Fruit fly (Drosophila melanogaster) whole organism, embryonic: Measurements from ENCODE around the gene CG7276.

ENCODE experiments used
- Bgb ChIP-seq: fragments of 200-800 bp; sonication (Bioruptor generic); IDR thresholded peaks from 2 replicates; pipeline ENCODE4 v1.3.6; 2022; ENCODE audit warnings: missing biosample characterization, missing genetic modification characterization; ENCODE audit not compliant: partially characterized antibody
- CG11398 ChIP-seq: fragments of 200-800 bp; sonication (Bioruptor generic); optimal IDR thresholded peaks from 2 replicates; lab custom pipeline; 2016; ENCODE audit warnings: missing biosample characterization, missing genetic modification characterization
- CG12942 ChIP-seq: fragments of 200-800 bp; sonication (Bioruptor generic); optimal IDR thresholded peaks from 3 replicates; lab custom pipeline; 2016; ENCODE audit warnings: missing biosample characterization, missing genetic modification characterization
- CG13894 ChIP-seq: fragments of 200-800 bp; sonication (Bioruptor generic); optimal IDR thresholded peaks from 3 replicates; lab custom pipeline; 2018; ENCODE audit warnings: missing biosample characterization, mild to moderate bottlenecking, missing genetic modification characterization, moderate library complexity
- CG15601 ChIP-seq: fragments of 200-800 bp; sonication (Bioruptor generic); optimal IDR thresholded peaks from 3 replicates; lab custom pipeline; 2019; ENCODE audit warnings: missing biosample characterization, mild to moderate bottlenecking, missing genetic modification characterization, moderate library complexity
- CG1602 ChIP-seq: fragments of 200-800 bp; sonication (Bioruptor generic); optimal IDR thresholded peaks from 3 replicates; lab custom pipeline; 2016; ENCODE audit warnings: missing biosample characterization, missing genetic modification characterization
- CG2120 ChIP-seq: fragments of 200-800 bp; sonication (Bioruptor generic); optimal IDR thresholded peaks from 3 replicates; lab custom pipeline; 2016; ENCODE audit warnings: missing biosample characterization, missing genetic modification characterization
- CG3163 ChIP-seq: fragments of 200-800 bp; sonication (Bioruptor generic); optimal IDR thresholded peaks from 3 replicates; lab custom pipeline; 2016; ENCODE audit warnings: missing biosample characterization, missing genetic modification characterization
- CG34422 ChIP-seq: fragments of 200-800 bp; sonication (Bioruptor generic); IDR thresholded peaks from 3 replicates; pipeline ENCODE4 v1.3.6; 2022; ENCODE audit warnings: missing biosample characterization, missing genetic modification characterization
- CG4328 ChIP-seq: fragments of 200-800 bp; sonication (Bioruptor generic); optimal IDR thresholded peaks from 3 replicates; lab custom pipeline; 2017; ENCODE audit warnings: missing biosample characterization, missing genetic modification reagents, missing genetic modification characterization
- CG4617 ChIP-seq: fragments of 200-800 bp; sonication (Bioruptor generic); optimal IDR thresholded peaks from 3 replicates; lab custom pipeline; 2016; ENCODE audit warnings: missing biosample characterization, missing genetic modification characterization, borderline replicate concordance
- CG6683 ChIP-seq: fragments of 200-800 bp; sonication (Bioruptor generic); optimal IDR thresholded peaks from 2 replicates; lab custom pipeline; 2017; ENCODE audit warnings: missing biosample characterization, mild to moderate bottlenecking, missing genetic modification characterization, missing genetic modification reagents
- CG7839 ChIP-seq: fragments of 200-800 bp; sonication (Bioruptor generic); optimal IDR thresholded peaks from 3 replicates; lab custom pipeline; 2018; ENCODE audit warnings: missing biosample characterization, mild to moderate bottlenecking, missing genetic modification characterization, moderate library complexity
- CG7928 ChIP-seq: fragments of 200-800 bp; sonication (Bioruptor generic); optimal IDR thresholded peaks from 2 replicates; lab custom pipeline; 2017; ENCODE audit warnings: missing biosample characterization, mild to moderate bottlenecking, missing genetic modification characterization
- CG8089 ChIP-seq: fragments of 200-800 bp; sonication (Bioruptor generic); optimal IDR thresholded peaks from 3 replicates; lab custom pipeline; 2016; ENCODE audit warnings: missing biosample characterization, missing genetic modification characterization
- CG8478 ChIP-seq: fragments of >200 bp; optimal IDR thresholded peaks from 2 replicates; lab custom pipeline; 2018
- CkIIα-i1 ChIP-seq: fragments of 200-800 bp; sonication (Bioruptor generic); IDR thresholded peaks from 2 replicates; pipeline ENCODE4 v1.3.6; 2022; ENCODE audit warnings: missing biosample characterization, missing genetic modification characterization
- D19A ChIP-seq: fragments of 200-800 bp; optimal IDR thresholded peaks from 3 replicates; lab custom pipeline; 2019; ENCODE audit warnings: missing biosample characterization, mild to moderate bottlenecking, missing genetic modification characterization, moderate library complexity
- Deaf1 ChIP-seq: fragments of 200-800 bp; optimal IDR thresholded peaks from 3 replicates; lab custom pipeline; 2019; ENCODE audit warnings: missing biosample characterization, mild to moderate bottlenecking, missing genetic modification characterization, moderate library complexity
- Dfd ChIP-seq, 2 experiments: fragments of >200 bp; optimal IDR thresholded peaks; 2 replicates each; lab custom pipeline; 2017; ENCODE audit warnings: missing biosample characterization in 2 of 2, missing genetic modification characterization in 2 of 2
- Dp ChIP-seq: fragments of 200-800 bp; sonication (Bioruptor generic); optimal IDR thresholded peaks from 2 replicates; lab custom pipeline; 2018; ENCODE audit warnings: missing biosample characterization, mild to moderate bottlenecking, missing genetic modification characterization, moderate library complexity
- ERR ChIP-seq: fragments of 200-800 bp; sonication (Bioruptor generic); optimal IDR thresholded peaks from 2 replicates; lab custom pipeline; 2016; ENCODE audit warnings: missing biosample characterization, missing genetic modification characterization
- Ets97D ChIP-seq: fragments of 200-800 bp; sonication (Bioruptor generic); optimal IDR thresholded peaks from 3 replicates; lab custom pipeline; 2016; ENCODE audit warnings: missing biosample characterization, missing genetic modification characterization
- Lim3 ChIP-seq: fragments of 200-800 bp; sonication (Bioruptor generic); IDR thresholded peaks from 2 replicates; pipeline ENCODE4 v1.3.6; 2022; ENCODE audit warnings: missing biosample characterization, missing genetic modification characterization
- Meics ChIP-seq: fragments of 200-800 bp; sonication (Bioruptor generic); optimal IDR thresholded peaks from 2 replicates; lab custom pipeline; 2017; ENCODE audit warnings: missing biosample characterization, mild to moderate bottlenecking, missing genetic modification characterization
- Myb ChIP-seq: fragments of 200-800 bp; sonication (Bioruptor generic); optimal IDR thresholded peaks from 2 replicates; lab custom pipeline; 2016; ENCODE audit warnings: missing biosample characterization, missing genetic modification characterization
- NFAT ChIP-seq: fragments of 200-800 bp; sonication (Bioruptor generic); IDR thresholded peaks from 2 replicates; pipeline ENCODE4 v1.3.6; 2022; ENCODE audit warnings: missing biosample characterization, missing genetic modification characterization
- Nf-YA ChIP-seq: fragments of 200-800 bp; sonication (Bioruptor generic); IDR thresholded peaks from 2 replicates; pipeline ENCODE4 v1.3.6; 2022; ENCODE audit warnings: missing biosample characterization, missing genetic modification characterization
- Rfx ChIP-seq: fragments of 200-800 bp; sonication (Bioruptor generic); IDR thresholded peaks from 2 replicates; pipeline ENCODE4 v1.3.6; 2022; ENCODE audit warnings: missing biosample characterization, missing genetic modification characterization
- Sox102F ChIP-seq: fragments of 200-800 bp; sonication (Bioruptor generic); optimal IDR thresholded peaks from 2 replicates; lab custom pipeline; 2018; ENCODE audit warnings: missing biosample characterization, mild to moderate bottlenecking, missing genetic modification characterization, moderate library complexity
- Sry-δ ChIP-seq: fragments of 200-800 bp; sonication (Bioruptor generic); optimal IDR thresholded peaks from 2 replicates; lab custom pipeline; 2016; ENCODE audit warnings: missing biosample characterization, missing genetic modification characterization
- al ChIP-seq: fragments of 200-800 bp; sonication (Bioruptor generic); IDR thresholded peaks from 2 replicates; pipeline ENCODE4 v1.3.6; 2022; ENCODE audit warnings: missing biosample characterization, missing genetic modification characterization
- cg ChIP-seq: fragments of 200-800 bp; sonication (Bioruptor generic); optimal IDR thresholded peaks from 3 replicates; lab custom pipeline; 2019; ENCODE audit warnings: missing biosample characterization, mild to moderate bottlenecking, missing genetic modification characterization, moderate library complexity
- ci ChIP-seq: fragments of 200-800 bp; sonication (Bioruptor generic); IDR thresholded peaks from 3 replicates; pipeline ENCODE4 v1.3.6; 2022; ENCODE audit warnings: missing biosample characterization, missing genetic modification characterization
- corto ChIP-seq: fragments of 200-800 bp; sonication (Bioruptor generic); optimal IDR thresholded peaks from 2 replicates; lab custom pipeline; 2016; ENCODE audit warnings: missing biosample characterization, mild to moderate bottlenecking, missing genetic modification characterization, moderate library complexity
- crp ChIP-seq, 2 experiments: fragments of 200-800 bp; sonication (Bioruptor generic); optimal IDR thresholded peaks; 2 replicates in 1 of 2; 3 replicates in 1 of 2; lab custom pipeline; 2017; ENCODE audit warnings: missing biosample characterization in 2 of 2, missing genetic modification characterization in 2 of 2, mild to moderate bottlenecking in 1 of 2, moderate library complexity in 1 of 2
- da ChIP-seq: fragments of 200-800 bp; sonication (Bioruptor generic); optimal IDR thresholded peaks from 2 replicates; lab custom pipeline; 2016; ENCODE audit warnings: missing biosample characterization, missing genetic modification characterization
- dan ChIP-seq: fragments of 200-800 bp; sonication (Bioruptor generic); IDR thresholded peaks from 2 replicates; pipeline ENCODE4 v1.3.6; 2022; ENCODE audit warnings: missing biosample characterization, missing genetic modification characterization
- dmrt99B ChIP-seq: fragments of 200-800 bp; sonication (Bioruptor generic); optimal IDR thresholded peaks from 2 replicates; lab custom pipeline; 2018; ENCODE audit warnings: missing biosample characterization, mild to moderate bottlenecking, missing genetic modification characterization, moderate library complexity
- gcm ChIP-seq: fragments of 200-800 bp; sonication (Bioruptor generic); optimal IDR thresholded peaks from 2 replicates; lab custom pipeline; 2019; ENCODE audit warnings: missing biosample characterization, mild to moderate bottlenecking, missing genetic modification characterization, moderate library complexity
- gfzf ChIP-seq: fragments of 200-800 bp; sonication (Bioruptor generic); optimal IDR thresholded peaks from 2 replicates; lab custom pipeline; 2016; ENCODE audit warnings: missing biosample characterization, mild to moderate bottlenecking, missing genetic modification characterization, moderate library complexity
- grau ChIP-seq: fragments of 200-800 bp; optimal IDR thresholded peaks from 3 replicates; lab custom pipeline; 2019; ENCODE audit warnings: missing biosample characterization, mild to moderate bottlenecking, missing genetic modification characterization, moderate library complexity
- gt ChIP-seq: fragments of 200-800 bp; sonication (Bioruptor generic); IDR thresholded peaks from 2 replicates; pipeline ENCODE4 v1.3.6; 2022; ENCODE audit warnings: missing biosample characterization, missing genetic modification characterization
- lilli ChIP-seq: fragments of 200-800 bp; sonication (Bioruptor generic); optimal IDR thresholded peaks from 3 replicates; lab custom pipeline; 2016; ENCODE audit warnings: missing biosample characterization, missing genetic modification characterization
- rib ChIP-seq: fragments of 200-800 bp; sonication (Bioruptor generic); IDR thresholded peaks from 2 replicates; pipeline ENCODE4 v1.3.6; 2022; ENCODE audit warnings: missing biosample characterization, missing genetic modification characterization
- slp2 ChIP-seq: fragments of 200-800 bp; sonication (Bioruptor generic); optimal IDR thresholded peaks from 2 replicates; lab custom pipeline; 2016; ENCODE audit warnings: missing biosample characterization, missing genetic modification characterization
- stc ChIP-seq: fragments of 200-800 bp; sonication (Bioruptor generic); IDR thresholded peaks from 2 replicates; pipeline ENCODE4 v1.3.6; 2022; ENCODE audit warnings: missing biosample characterization, missing genetic modification characterization
- tio ChIP-seq: fragments of 200-800 bp; sonication (Bioruptor generic); optimal IDR thresholded peaks from 2 replicates; lab custom pipeline; 2017; ENCODE audit warnings: missing biosample characterization, missing genetic modification characterization, inconsistent platforms
- tna ChIP-seq: fragments of 200-800 bp; sonication (Bioruptor generic); IDR thresholded peaks from 2 replicates; pipeline ENCODE4 v1.3.6; 2022; ENCODE audit warnings: missing biosample characterization, missing genetic modification characterization; ENCODE audit not compliant: partially characterized antibody

The CG7276 gene

dm6 chr3L:15500813-15501645 lies 3.0 kb downstream of the CG7276 start, which contains the start of gene CG7272 (continued):
- TF ChIP-seq CG4328 (GFP tag; lab: Kevin White, UChicago) (peak; percentile 27), corto (GFP tag; lab: Kevin White, UChicago) (no peak), CG15601 (tag; lab: Kevin White, UChicago) (no peak), crp (GFP tag; optimal IDR thresholded peaks at IDR 0.05; lab: Kevin White, UChicago) (peak in 1 of 2 experiments; percentile 5), CG3163 (GFP tag; lab: Kevin White, UChicago) (peak; percentile 34), CG8478 (lab: Kevin White, UChicago) (no peak), cg (GFP tag; lab: Kevin White, UChicago) (no peak), CG34422 (GFP tag; lab: Robert Waterston, UW) (peak; percentile 62; the same call in 1 of the 3 replicates), stc (GFP tag; lab: Robert Waterston, UW) (no peak), dmrt99B (tag; lab: Kevin White, UChicago) (no peak), CkIIα-i1 (no peak), Deaf1 (tag; lab: Kevin White, UChicago) (peak; percentile 72), Myb (peak; percentile 90), Sry-δ (GFP tag; lab: Kevin White, UChicago) (peak; percentile 53), gfzf (peak; percentile 82), D19A (tag; lab: Kevin White, UChicago) (peak; percentile 73), Meics (GFP tag; lab: Kevin White, UChicago) (peak; percentile 26), al (GFP tag; lab: Robert Waterston, UW) (0 out of 2 replicates have a peak, but pooled peaks have one; percentile 13), grau (tag; lab: Kevin White, UChicago) (no peak), Nf-YA (GFP tag; lab: Robert Waterston, UW) (no peak), rib (GFP tag; lab: Robert Waterston, UW) (no peak), Dp (GFP tag; lab: Kevin White, UChicago) (peak; percentile 92), CG13894 (tag; lab: Kevin White, UChicago) (peak; percentile 48), Ets97D (GFP tag; lab: Kevin White, UChicago) (peak; percentile 18), dan (GFP tag; lab: Robert Waterston, UW) (no peak), tna (GFP tag; lab: Robert Waterston, UW) (no peak), Lim3 (GFP tag; lab: Robert Waterston, UW) (no peak), CG12942 (GFP tag; lab: Kevin White, UChicago) (no peak), da (no peak), CG2120 (GFP tag; lab: Kevin White, UChicago) (peak; percentile 49), Bgb (GFP tag; lab: Robert Waterston, UW) (peak; percentile 68; the same call in 1 of the 2 replicates), NFAT (GFP tag; lab: Robert Waterston, UW) (peak; percentile 64; the same call in 1 of the 2 replicates), lilli (GFP tag; lab: Kevin White, UChicago) (peak; percentile 37), CG7839 (tag; lab: Kevin White, UChicago) (no peak), CG6683 (GFP tag; lab: Kevin White, UChicago) (no peak), ci (GFP tag; lab: Robert Waterston, UW) (peak; percentile 30; the same call in 1 of the 3 replicates), Sox102F (GFP tag; lab: Kevin White, UChicago) (no peak), gcm (GFP tag; lab: Kevin White, UChicago) (peak; percentile 18), slp2 (no peak), gt (GFP tag; lab: Robert Waterston, UW) (no peak), CG8089 (GFP tag; lab: Kevin White, UChicago) (no peak), CG11398 (GFP tag; lab: Kevin White, UChicago) (no peak), ERR (peak; percentile 31), CG1602 (GFP tag; lab: Kevin White, UChicago) (no peak), CG7928 (GFP tag; lab: Kevin White, UChicago) (no peak), Rfx (GFP tag; lab: Robert Waterston, UW) (peak; percentile 53), CG4617 (no peak), tio (GFP tag; lab: Kevin White, UChicago) (no peak), Dfd (GFP tag; optimal IDR thresholded peaks at IDR 0.05; lab: Kevin White, UChicago) (no peak)
